Fruit fly (Drosophila melanogaster): ENCODE measurements around the gene Ugt35B1.
A peak's percentile ranks its signal among the peaks of the same experiment; 100 is the strongest.

DNA sequence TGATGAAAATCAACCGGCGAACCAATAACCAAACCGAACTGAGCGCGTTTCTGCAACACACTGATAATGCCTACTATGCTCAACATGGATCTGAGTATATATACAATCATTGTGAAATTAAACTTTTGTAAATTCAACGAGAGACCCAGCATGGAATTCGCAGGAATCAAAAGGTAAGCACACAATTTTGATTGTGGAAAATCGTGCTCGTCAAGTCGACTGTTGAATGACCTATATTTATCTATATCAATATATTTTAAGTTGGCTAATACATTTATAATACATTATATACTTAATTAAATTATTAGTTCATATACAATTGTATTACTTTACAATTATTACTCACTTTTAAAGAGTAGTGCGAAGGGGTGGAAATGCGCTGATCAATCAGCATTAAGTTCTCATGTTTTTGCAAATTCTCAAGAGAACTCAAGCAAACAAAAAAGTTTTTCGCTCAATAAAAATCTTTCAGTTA, 16.2 kb downstream of the Ugt35B1 start, which contains the start of gene Ugt302K1:
- TF ChIP-seq CG15696 (tag; optimal IDR thresholded peaks at IDR 0.05): no peak
- TF ChIP-seq zf30C (GFP tag; optimal IDR thresholded peaks at IDR 0.05): no peak
- no peak for TF ChIP-seq yki (optimal IDR thresholded peaks at IDR 0.05)
- no peak for TF ChIP-seq Sox100B (GFP tag; optimal IDR thresholded peaks at IDR 0.05)
- TF ChIP-seq corto (GFP tag; optimal IDR thresholded peaks at IDR 0.05): peak; percentile 57
- TF ChIP-seq CG32767 (GFP tag; IDR thresholded peaks at IDR 0.05): no peak; the same call in 1 of the 2 replicates
- no peak for TF ChIP-seq Atf3 (GFP tag; optimal IDR thresholded peaks at IDR 0.05)
- TF ChIP-seq Kr (GFP tag; optimal IDR thresholded peaks at IDR 0.05): no peak
- TF ChIP-seq HmgD (GFP tag; optimal IDR thresholded peaks at IDR 0.05): no peak
- no peak; the same call in 1 of the 2 replicates for TF ChIP-seq CG9932 (GFP tag; IDR thresholded peaks at IDR 0.05)
- no peak for TF ChIP-seq nau (GFP tag; optimal IDR thresholded peaks at IDR 0.05)
- no peak for TF ChIP-seq CG17912 (GFP tag; optimal IDR thresholded peaks at IDR 0.05)
- peak; percentile 70 for TF ChIP-seq lab (GFP tag; optimal IDR thresholded peaks at IDR 0.05)
